Fruit fly (Drosophila melanogaster): Measurements from ENCODE around the gene Cht11.

dm6 chrX:6871746-6872145 lies 22.4 kb upstream of the Cht11 start:
- no peak for TF ChIP-seq nom (GFP tag; optimal IDR thresholded peaks at IDR 0.05)
- TF ChIP-seq phol (tag; optimal IDR thresholded peaks at IDR 0.05) = no peak
- no peak for TF ChIP-seq sd (tag; optimal IDR thresholded peaks at IDR 0.05)
- no peak for TF ChIP-seq CG31224 (GFP tag; IDR thresholded peaks at IDR 0.05)
- no peak for TF ChIP-seq pzg (GFP tag; optimal IDR thresholded peaks at IDR 0.05)
- TF ChIP-seq lola (GFP tag; optimal IDR thresholded peaks at IDR 0.05) = no peak
- no peak for TF ChIP-seq Bgb (GFP tag; IDR thresholded peaks at IDR 0.05; ENCODE audit: partially characterized antibody)
- TF ChIP-seq CG8944 (GFP tag; optimal IDR thresholded peaks at IDR 0.05) = no peak
- TF ChIP-seq CG6254 (GFP tag; optimal IDR thresholded peaks at IDR 0.05) = no peak
- no peak for TF ChIP-seq Dad (GFP tag; optimal IDR thresholded peaks at IDR 0.05)
- no peak for TF ChIP-seq CG1602 (GFP tag; optimal IDR thresholded peaks at IDR 0.05)
- TF ChIP-seq Dfd (GFP tag; optimal IDR thresholded peaks at IDR 0.05) = no peak
- no peak for TF ChIP-seq Hr39 (optimal IDR thresholded peaks at IDR 0.05)
- no peak for TF ChIP-seq CG11093 (GFP tag; IDR thresholded peaks at IDR 0.05)
